Worm (Caenorhabditis elegans) whole organism, L1 larva: ENCODE data around the gene nop-1.
A peak's percentile ranks its signal among the peaks of the same experiment; 100 is the strongest.

ENCODE experiments used
- C04F5.9 ChIP-seq: sonication (generic microtip); optimal IDR thresholded peaks from 2 replicates; lab custom pipeline; 2016; ENCODE audit warnings: missing genetic modification characterization, missing compliant biosample characterization
- C16A3.4 ChIP-seq: fragments of 150-350 bp; optimal IDR thresholded peaks from 2 replicates; lab custom pipeline; 2014; ENCODE audit warnings: missing biosample characterization, missing genetic modification characterization
- C34B4.2 ChIP-seq: sonication (generic microtip); optimal IDR thresholded peaks from 2 replicates; lab custom pipeline; 2017; ENCODE audit warnings: mild to moderate bottlenecking, missing genetic modification characterization, missing compliant biosample characterization
- Y116A8C.19 ChIP-seq: sonication (generic microtip); optimal IDR thresholded peaks from 2 replicates; lab custom pipeline; 2016; ENCODE audit warnings: missing compliant biosample characterization, missing genetic modification characterization, borderline replicate concordance
- alr-1 ChIP-seq: fragments of 200-800 bp; sonication (Bioruptor generic); optimal IDR thresholded peaks from 2 replicates; lab custom pipeline; 2018; ENCODE audit warnings: borderline replicate concordance, mild to moderate bottlenecking, missing genetic modification characterization, missing compliant biosample characterization
- ama-1 ChIP-seq: fragments of 150-350 bp; optimal IDR thresholded peaks from 2 replicates; lab custom pipeline; 2014
- ceh-63 ChIP-seq: fragments of 200-800 bp; sonication (Bioruptor generic); optimal IDR thresholded peaks from 2 replicates; lab custom pipeline; 2018; ENCODE audit warnings: mild to moderate bottlenecking, missing genetic modification characterization, missing compliant biosample characterization
- ceh-88 ChIP-seq: fragments of 200-800 bp; sonication (Bioruptor generic); IDR thresholded peaks from 2 replicates; pipeline ENCODE4 v1.3.6; 2022; ENCODE audit warnings: missing genetic modification characterization, missing compliant biosample characterization
- ceh-90 ChIP-seq: sonication (generic microtip); optimal IDR thresholded peaks from 2 replicates; lab custom pipeline; 2016; ENCODE audit warnings: missing genetic modification characterization, missing compliant biosample characterization
- dpl-1 ChIP-seq, 3 experiments: fragments of 150-350 bp in 2 of 3; sonication (generic microtip) in 1 of 3; optimal IDR thresholded peaks; 2 replicates each; lab custom pipeline; 2014 to 2017; ENCODE audit warnings: missing biosample characterization in 3 of 3, missing genetic modification characterization in 3 of 3, missing genetic modification reagents in 3 of 3
- dsc-1 ChIP-seq: sonication (generic microtip); optimal IDR thresholded peaks from 2 replicates; lab custom pipeline; 2016; ENCODE audit warnings: mild to moderate bottlenecking, missing genetic modification characterization, missing compliant biosample characterization
- efl-1 ChIP-seq, 4 experiments: fragments of 150-350 bp; optimal IDR thresholded peaks in 3 of 4; peaks in 1 of 4; 1 replicate in 1 of 4; 2 replicates in 3 of 4; lab custom pipeline; 2014; ENCODE audit warnings: missing biosample characterization in 2 of 4, missing genetic modification characterization in 2 of 4, missing genetic modification reagents in 2 of 4
- efl-3 ChIP-seq: fragments of 200-800 bp; sonication (Bioruptor generic); optimal IDR thresholded peaks from 2 replicates; lab custom pipeline; 2018; ENCODE audit warnings: mild to moderate bottlenecking, missing genetic modification characterization, missing compliant biosample characterization
- elt-2 ChIP-seq: sonication (generic microtip); optimal IDR thresholded peaks from 2 replicates; lab custom pipeline; 2016; ENCODE audit warnings: missing genetic modification characterization, mild to moderate bottlenecking, inconsistent platforms, missing compliant biosample characterization, missing genetic modification reagents
- ets-5 ChIP-seq: fragments of 200-800 bp; sonication (Bioruptor generic); IDR thresholded peaks from 2 replicates; pipeline ENCODE4 v1.3.6; 2022; ENCODE audit warnings: missing genetic modification characterization, missing compliant biosample characterization
- fkh-10 ChIP-seq: sonication (generic microtip); optimal IDR thresholded peaks from 2 replicates; lab custom pipeline; 2017; ENCODE audit warnings: missing biosample characterization, missing genetic modification reagents, missing genetic modification characterization
- fkh-4 ChIP-seq: sonication (generic microtip); optimal IDR thresholded peaks from 2 replicates; lab custom pipeline; 2016; ENCODE audit warnings: missing compliant biosample characterization, missing genetic modification characterization, borderline replicate concordance
- grh-1 ChIP-seq: fragments of 200-800 bp; sonication (Bioruptor generic); IDR thresholded peaks from 2 replicates; pipeline ENCODE4 v1.3.6; 2022; ENCODE audit warnings: missing genetic modification reagents, missing genetic modification characterization, missing compliant biosample characterization
- jun-1 ChIP-seq: fragments of 150-350 bp; optimal IDR thresholded peaks from 2 replicates; lab custom pipeline; 2014; ENCODE audit warnings: missing biosample characterization, missing genetic modification reagents, missing genetic modification characterization
- lin-13 ChIP-seq: fragments of 150-350 bp; optimal IDR thresholded peaks from 2 replicates; lab custom pipeline; 2014; ENCODE audit warnings: missing biosample characterization, missing genetic modification reagents, missing genetic modification characterization
- lin-14 ChIP-seq: fragments of 200-800 bp; sonication (Bioruptor generic); optimal IDR thresholded peaks from 2 replicates; lab custom pipeline; 2018; ENCODE audit warnings: mild to moderate bottlenecking, missing genetic modification characterization, moderate library complexity, missing compliant biosample characterization
- lin-15B ChIP-seq: fragments of 150-350 bp; sonication (generic microtip); optimal IDR thresholded peaks from 3 replicates; lab custom pipeline; 2014; ENCODE audit warnings: missing biosample characterization, missing genetic modification characterization
- lin-35 ChIP-seq, 2 experiments: fragments of 150-350 bp; optimal IDR thresholded peaks; 2 replicates each; lab custom pipeline; 2014; ENCODE audit warnings: missing biosample characterization in 2 of 2, missing genetic modification characterization in 2 of 2, missing genetic modification reagents in 2 of 2
- lsy-2 ChIP-seq, 2 experiments: fragments of 150-350 bp; optimal IDR thresholded peaks; 2 replicates each; lab custom pipeline; 2014; ENCODE audit warnings: missing biosample characterization in 2 of 2, missing genetic modification characterization in 2 of 2
- mdl-1 ChIP-seq, 2 experiments: fragments of 150-350 bp; optimal IDR thresholded peaks; 2 replicates each; lab custom pipeline; 2014 to 2017; ENCODE audit warnings: missing biosample characterization in 2 of 2, missing genetic modification characterization in 2 of 2, inconsistent platforms in 1 of 2
- mef-2 ChIP-seq: fragments of 150-350 bp; optimal IDR thresholded peaks from 2 replicates; lab custom pipeline; 2014; ENCODE audit warnings: missing biosample characterization, missing genetic modification characterization
- mep-1 ChIP-seq: fragments of 150-350 bp; optimal IDR thresholded peaks from 2 replicates; lab custom pipeline; 2014; ENCODE audit warnings: missing biosample characterization, missing genetic modification characterization
- nhr-237 ChIP-seq: fragments of 150-350 bp; optimal IDR thresholded peaks from 2 replicates; lab custom pipeline; 2014; ENCODE audit warnings: missing biosample characterization, missing genetic modification characterization
- nhr-28 ChIP-seq: fragments of 150-350 bp; optimal IDR thresholded peaks from 2 replicates; lab custom pipeline; 2014; ENCODE audit warnings: missing biosample characterization, missing genetic modification characterization
- nhr-85 ChIP-seq: sonication (generic microtip); peaks from one replicate; lab custom pipeline; 2016; ENCODE audit warnings: missing genetic modification characterization, inconsistent platforms, missing compliant biosample characterization
- nhr-90 ChIP-seq: sonication (generic microtip); optimal IDR thresholded peaks from 2 replicates; lab custom pipeline; 2016; ENCODE audit warnings: mild to moderate bottlenecking, missing genetic modification characterization, missing compliant biosample characterization; ENCODE audit not compliant: poor library complexity
- pag-3 ChIP-seq: sonication (generic microtip); optimal IDR thresholded peaks from 2 replicates; lab custom pipeline; 2017; ENCODE audit warnings: missing genetic modification characterization, mild to moderate bottlenecking, missing compliant biosample characterization, antibody characterized with exemption, borderline replicate concordance; ENCODE audit not compliant: insufficient read depth
- pqm-1 ChIP-seq: sonication (generic microtip); optimal IDR thresholded peaks from 3 replicates; lab custom pipeline; 2017; ENCODE audit warnings: missing biosample characterization, missing genetic modification characterization
- skn-1 ChIP-seq: fragments of 150-350 bp; optimal IDR thresholded peaks from 2 replicates; lab custom pipeline; 2014; ENCODE audit warnings: missing biosample characterization, missing genetic modification characterization
- sox-4 ChIP-seq: sonication (generic microtip); optimal IDR thresholded peaks from 2 replicates; lab custom pipeline; 2016; ENCODE audit warnings: missing genetic modification characterization, missing compliant biosample characterization
- swsn-7 ChIP-seq: sonication (generic microtip); optimal IDR thresholded peaks from 2 replicates; lab custom pipeline; 2016; ENCODE audit warnings: missing genetic modification characterization, missing compliant biosample characterization
- unc-130 ChIP-seq: fragments of 150-350 bp; optimal IDR thresholded peaks from 2 replicates; lab custom pipeline; 2017; ENCODE audit warnings: missing biosample characterization, missing genetic modification characterization, inconsistent platforms
- unc-30 ChIP-seq: sonication (generic microtip); optimal IDR thresholded peaks from 2 replicates; lab custom pipeline; 2017; ENCODE audit warnings: missing biosample characterization, missing genetic modification characterization
- unc-86 ChIP-seq: sonication (generic microtip); optimal IDR thresholded peaks from 2 replicates; lab custom pipeline; 2016; ENCODE audit warnings: missing genetic modification characterization, missing compliant biosample characterization
- unc-98 ChIP-seq: fragments of 200-800 bp; sonication (Bioruptor generic); IDR thresholded peaks from 2 replicates; pipeline ENCODE4 v1.3.6; 2022; ENCODE audit warnings: missing genetic modification characterization, missing compliant biosample characterization
- vab-15 ChIP-seq: sonication (generic microtip); optimal IDR thresholded peaks from 2 replicates; lab custom pipeline; 2017; ENCODE audit warnings: missing genotype, mild to moderate bottlenecking, missing genetic modification characterization, missing compliant biosample characterization
- zip-4 ChIP-seq: fragments of 200-800 bp; sonication (Bioruptor generic); optimal IDR thresholded peaks from 2 replicates; lab custom pipeline; 2018; ENCODE audit warnings: mild to moderate bottlenecking, missing genetic modification characterization, moderate library complexity, missing compliant biosample characterization

Gene nop-1

DNA sequence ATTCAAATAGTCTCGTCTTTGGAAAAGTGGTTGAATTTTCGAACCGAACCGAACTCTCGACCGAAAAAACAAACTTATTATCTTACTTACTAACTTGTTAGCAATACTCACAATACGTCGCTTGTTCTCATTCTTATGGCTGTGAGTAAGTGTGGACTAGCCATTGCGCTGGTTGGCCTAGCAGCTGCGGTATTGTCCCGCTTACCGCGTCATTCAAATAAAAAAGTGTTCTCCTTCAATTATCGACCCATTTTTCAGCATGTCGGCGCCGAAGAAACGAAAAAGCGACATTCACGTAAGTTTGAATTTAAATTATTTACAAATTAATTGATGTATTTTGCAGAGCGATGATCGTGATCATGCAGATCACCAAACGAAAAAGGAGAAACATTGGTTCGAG, 527 bp downstream of the nop-1 start (continued):
- TF ChIP-seq dpl-1 (GFP tag; optimal IDR thresholded peaks at IDR 0.05; lab: Kevin White, UChicago) (peak; percentile 1 to 76 (median 71)), pag-3 (tag; lab: Kevin White, UChicago) (no peak), unc-130 (tag; lab: Kevin White, UChicago) (no peak), unc-98 (GFP tag; lab: Robert Waterston, UW) (no peak), mdl-1 (tag; optimal IDR thresholded peaks at IDR 0.05; lab: Kevin White, UChicago) (no peak), skn-1 (tag; lab: Kevin White, UChicago) (no peak), Y116A8C.19 (tag; lab: Kevin White, UChicago) (no peak), efl-3 (GFP tag; lab: Kevin White, UChicago) (no peak), nhr-237 (tag; lab: Kevin White, UChicago) (no peak), ets-5 (GFP tag; lab: Robert Waterston, UW) (no peak), lin-14 (GFP tag; lab: Kevin White, UChicago) (peak; percentile 11), mef-2 (tag; lab: Kevin White, UChicago) (no peak), dsc-1 (no peak), sox-4 (tag; lab: Kevin White, UChicago) (no peak), ceh-90 (tag; lab: Kevin White, UChicago) (no peak), ceh-88 (GFP tag; lab: Robert Waterston, UW) (no peak), lin-35 (GFP tag; optimal IDR thresholded peaks at IDR 0.05; lab: Kevin White, UChicago) (peak; percentile 56 to 90), zip-4 (GFP tag; lab: Kevin White, UChicago) (no peak), C04F5.9 (tag; lab: Kevin White, UChicago) (no peak), fkh-4 (no peak), fkh-10 (no peak), nhr-85 (no peak), lin-13 (GFP tag; lab: Kevin White, UChicago) (no peak), ceh-63 (GFP tag; lab: Kevin White, UChicago) (no peak), pqm-1 (tag; lab: Kevin White, UChicago) (no peak), efl-1 (optimal IDR thresholded peaks at IDR 0.05; lab: Kevin White, UChicago) (peak; percentile 4 to 74), efl-1 (GFP tag; optimal IDR thresholded peaks at IDR 0.05 in 1 of 2; lab: Kevin White, UChicago) (peak; percentile 69 to 98), elt-2 (tag; lab: Kevin White, UChicago) (no peak), C16A3.4 (tag; lab: Kevin White, UChicago) (no peak), nhr-90 (tag; lab: Kevin White, UChicago) (no peak), nhr-28 (tag; lab: Kevin White, UChicago) (no peak), grh-1 (no peak)

DNA sequence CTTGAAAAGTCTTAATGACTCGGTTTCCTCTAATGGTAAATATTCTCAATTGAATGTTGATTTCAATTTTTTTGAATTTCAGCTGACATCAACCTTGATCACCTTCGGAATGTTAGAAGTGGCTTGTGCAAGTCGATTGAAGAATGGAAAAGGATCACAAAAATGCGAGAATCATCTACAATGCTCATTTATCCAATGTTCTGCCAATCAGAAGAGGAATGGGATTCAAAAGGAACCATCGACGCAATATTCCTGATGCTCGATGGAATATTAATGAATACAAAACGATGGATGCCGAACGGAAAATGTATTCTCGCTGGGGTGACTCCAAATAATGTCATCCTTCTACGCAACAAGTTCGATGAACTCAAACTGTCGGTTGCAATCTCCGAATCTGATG, 3.0 kb downstream of the nop-1 start:
- TF ChIP-seq jun-1 (tag; lab: Kevin White, UChicago) = no peak
- TF ChIP-seq ama-1 (lab: Kevin White, UChicago) = no peak
- TF ChIP-seq lin-15B = no peak
- TF ChIP-seq unc-30 = no peak
- TF ChIP-seq unc-130 (tag; lab: Kevin White, UChicago) = no peak
- TF ChIP-seq nhr-85 = no peak
- TF ChIP-seq C34B4.2 (tag; lab: Kevin White, UChicago) = no peak
- no peak for TF ChIP-seq skn-1 (tag; lab: Kevin White, UChicago)
- no peak for TF ChIP-seq lsy-2 (tag; optimal IDR thresholded peaks at IDR 0.05; lab: Kevin White, UChicago)
- TF ChIP-seq pag-3 (tag; lab: Kevin White, UChicago) = no peak
- no peak for TF ChIP-seq mep-1 (tag; lab: Kevin White, UChicago)
- no peak for TF ChIP-seq alr-1 (tag; lab: Kevin White, UChicago)
- TF ChIP-seq vab-15 (tag; lab: Kevin White, UChicago) = no peak
- no peak for TF ChIP-seq swsn-7
- TF ChIP-seq elt-2 (tag; lab: Kevin White, UChicago) = no peak
- no peak for TF ChIP-seq unc-86 (tag; lab: Kevin White, UChicago)
